Fruit fly (Drosophila melanogaster): ENCODE measurements around the gene PKD.

The PKD gene

DNA sequence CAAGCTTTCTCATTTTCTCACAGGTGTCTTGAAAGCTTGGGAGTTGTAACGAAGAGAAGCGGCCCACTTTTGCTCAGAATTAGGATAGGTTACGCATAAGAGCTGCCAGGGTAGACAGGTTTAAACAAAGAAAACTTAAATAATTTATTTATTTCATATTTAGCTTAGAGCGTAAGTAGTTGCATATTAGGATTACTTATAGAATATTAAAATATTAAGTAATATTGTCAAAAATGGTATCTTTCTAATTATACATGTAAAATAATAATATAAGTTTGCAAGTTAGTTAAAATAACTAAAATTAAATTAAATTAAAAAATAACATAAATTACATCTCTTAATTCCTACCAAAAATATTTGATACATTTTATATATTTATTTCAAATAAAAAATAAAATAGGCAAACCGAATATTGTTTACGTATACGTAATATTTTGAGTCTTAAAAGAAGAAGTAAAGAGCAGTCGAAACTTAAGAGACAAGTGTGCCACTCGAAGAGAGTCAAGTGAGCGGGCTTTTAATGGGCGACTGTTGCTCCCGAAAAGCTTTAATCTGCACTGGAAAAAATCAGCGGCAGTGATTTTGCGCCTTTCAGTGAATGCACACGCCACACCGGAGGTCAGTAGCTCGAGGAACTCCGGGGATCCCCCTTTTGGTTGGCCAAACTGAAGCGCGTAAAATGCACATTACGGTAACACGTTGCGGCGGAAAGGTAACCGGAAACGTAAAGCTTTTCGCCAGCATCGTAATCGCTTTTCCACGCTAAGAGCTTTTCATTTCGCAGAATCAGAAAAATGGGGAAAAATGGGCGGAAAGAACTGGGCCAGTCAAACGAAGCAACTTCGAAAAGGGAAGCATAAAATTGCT is 850 bp upstream of the PKD start (continued):
- no peak for TF ChIP-seq Lhr (GFP tag; optimal IDR thresholded peaks at IDR 0.05)
- TF ChIP-seq her (GFP tag; optimal IDR thresholded peaks at IDR 0.05), result peak; percentile 48
- no peak for TF ChIP-seq toy (GFP tag; IDR thresholded peaks at IDR 0.05)
- no peak for TF ChIP-seq CG12236 (GFP tag; optimal IDR thresholded peaks at IDR 0.05)
- no peak for TF ChIP-seq Dll (GFP tag; IDR thresholded peaks at IDR 0.05; ENCODE audit: partially characterized antibody)
- no peak for TF ChIP-seq CG11093 (GFP tag; IDR thresholded peaks at IDR 0.05)
- TF ChIP-seq CHES-1-like (GFP tag; optimal IDR thresholded peaks at IDR 0.05), result peak; percentile 0
- TF ChIP-seq Meics (GFP tag; optimal IDR thresholded peaks at IDR 0.05), result peak; percentile 7
- no peak for TF ChIP-seq lov (optimal IDR thresholded peaks at IDR 0.05)
- TF ChIP-seq lov (GFP tag; IDR thresholded peaks at IDR 0.05), result 0 out of 3 replicates have a peak, but pooled peaks have one; percentile 47
- TF ChIP-seq CG8924 (tag; optimal IDR thresholded peaks at IDR 0.05), result peak; percentile 18
- TF ChIP-seq prd (optimal IDR thresholded peaks at IDR 0.05), result no peak
- 0 out of 3 replicates have a peak, but pooled peaks have one; percentile 39 for TF ChIP-seq prd (GFP tag; IDR thresholded peaks at IDR 0.05)
- TF ChIP-seq slbo (GFP tag; IDR thresholded peaks at IDR 0.05), result peak; percentile 54; the same call in 1 of the 2 replicates
- no peak for TF ChIP-seq da (GFP tag; optimal IDR thresholded peaks at IDR 0.05)
- peak; percentile 14 for TF ChIP-seq Dip3 (GFP tag; optimal IDR thresholded peaks at IDR 0.05)
- TF ChIP-seq Gsc (GFP tag; IDR thresholded peaks at IDR 0.05), result no peak
- no peak for TF ChIP-seq CrebB (tag; optimal IDR thresholded peaks at IDR 0.05)
- no peak for TF ChIP-seq CG3281 (GFP tag; optimal IDR thresholded peaks at IDR 0.05)
- TF ChIP-seq CG10267 (tag; optimal IDR thresholded peaks at IDR 0.05), result no peak
- no peak for TF ChIP-seq CG6175 (GFP tag; IDR thresholded peaks at IDR 0.05)
- no peak for TF ChIP-seq az2 (GFP tag; optimal IDR thresholded peaks at IDR 0.05)
- TF ChIP-seq CG5180 (GFP tag; optimal IDR thresholded peaks at IDR 0.05), result no peak
- no peak for TF ChIP-seq sug (tag; optimal IDR thresholded peaks at IDR 0.05)
- TF ChIP-seq CG18619 (GFP tag; optimal IDR thresholded peaks at IDR 0.05), result no peak
- no peak for TF ChIP-seq CG17912 (GFP tag; optimal IDR thresholded peaks at IDR 0.05)
- no peak for TF ChIP-seq CG11085 (GFP tag; IDR thresholded peaks at IDR 0.05)
- 0 out of 2 replicates have a peak, but pooled peaks have one; percentile 19 for TF ChIP-seq esg (GFP tag; conservative IDR thresholded peaks at IDR 0.05)
- no peak for TF ChIP-seq CG1529 (GFP tag; optimal IDR thresholded peaks at IDR 0.05)
- TF ChIP-seq Rfx (GFP tag; IDR thresholded peaks at IDR 0.05), result peak; percentile 67
- TF ChIP-seq CG34422 (GFP tag; IDR thresholded peaks at IDR 0.05), result 0 out of 3 replicates have a peak, but pooled peaks have one; percentile 23
- no peak for TF ChIP-seq CG43689 (GFP tag; IDR thresholded peaks at IDR 0.05)
- peak; percentile 41 for TF ChIP-seq zfh2 (GFP tag; optimal IDR thresholded peaks at IDR 0.05)
- 0 out of 4 replicates have a peak, but pooled peaks have one; percentile 54 for TF ChIP-seq chinmo (GFP tag; IDR thresholded peaks at IDR 0.05; ENCODE audit: partially characterized antibody)
- TF ChIP-seq dimm (GFP tag; IDR thresholded peaks at IDR 0.05), result no peak
- no peak for TF ChIP-seq nmo (GFP tag; optimal IDR thresholded peaks at IDR 0.05)
- 0 out of 3 replicates have a peak, but pooled peaks have one; percentile 53 for TF ChIP-seq so (GFP tag; IDR thresholded peaks at IDR 0.05)
- TF ChIP-seq CG18764 (GFP tag; optimal IDR thresholded peaks at IDR 0.05), result no peak
- no peak for TF ChIP-seq luna (GFP tag; optimal IDR thresholded peaks at IDR 0.05)
- TF ChIP-seq Ada2b (GFP tag; IDR thresholded peaks at IDR 0.05), result peak; percentile 70
- TF ChIP-seq CG11247 (GFP tag; IDR thresholded peaks at IDR 0.05), result no peak
- 0 out of 2 replicates have a peak, but pooled peaks have one; percentile 45 for TF ChIP-seq NFAT (GFP tag; IDR thresholded peaks at IDR 0.05)
- peak in 1 of 2 experiments; percentile 60 for TF ChIP-seq Hr51 (GFP tag; optimal IDR thresholded peaks at IDR 0.05)
- no peak for TF ChIP-seq zen2 (GFP tag; IDR thresholded peaks at IDR 0.05; ENCODE audit: partially characterized antibody)
- TF ChIP-seq nau (GFP tag; optimal IDR thresholded peaks at IDR 0.05), result peak; percentile 27
- TF ChIP-seq D19B (GFP tag; optimal IDR thresholded peaks at IDR 0.05), result no peak
- peak; percentile 36; the same call in 1 of the 2 replicates for TF ChIP-seq CG31441 (GFP tag; IDR thresholded peaks at IDR 0.05)
- no peak for TF ChIP-seq lola (GFP tag; optimal IDR thresholded peaks at IDR 0.05)
- peak; percentile 42; the same call in 1 of the 3 replicates for TF ChIP-seq row (GFP tag; IDR thresholded peaks at IDR 0.05)
